Worm (Caenorhabditis elegans): Measurements from ENCODE around the gene F53A2.1.

Gene F53A2.1

DNA sequence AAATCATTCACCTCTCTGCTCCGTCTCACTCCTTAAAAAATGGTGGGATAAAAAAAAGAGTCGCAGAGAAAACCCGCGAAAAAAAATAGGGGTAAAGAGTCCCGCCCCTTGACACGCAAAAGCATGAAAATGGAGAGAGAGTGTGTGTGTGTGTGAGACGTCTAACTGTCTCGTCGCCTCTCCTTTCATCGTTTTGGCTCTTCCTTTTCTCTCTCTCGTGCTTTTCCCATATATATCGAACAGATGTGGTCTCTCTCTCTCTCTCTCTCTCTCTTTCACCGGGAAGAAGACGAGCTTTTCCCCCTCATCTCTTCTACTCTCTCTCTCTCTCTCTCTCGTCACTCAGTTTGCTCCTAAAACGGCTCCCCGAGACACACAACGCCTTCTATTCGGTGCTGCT is 48.9 kb downstream of the F53A2.1 start:
- TF ChIP-seq ceh-18 (tag; optimal IDR thresholded peaks at IDR 0.05) (peak; percentile 59), fkh-6 (tag; optimal IDR thresholded peaks at IDR 0.05) (peak; percentile 10), ceh-48 (tag; optimal IDR thresholded peaks at IDR 0.05) (peak; percentile 13), eyg-1 (tag; optimal IDR thresholded peaks at IDR 0.05) (no peak), tbx-2 (tag; optimal IDR thresholded peaks at IDR 0.05) (peak; percentile 76), ceh-24 (tag; optimal IDR thresholded peaks at IDR 0.05) (no peak), che-1 (tag; optimal IDR thresholded peaks at IDR 0.05) (no peak), C08G9.2 (tag; optimal IDR thresholded peaks at IDR 0.05) (no peak), ceh-45 (GFP tag; IDR thresholded peaks at IDR 0.05) (no peak), nfya-1 (tag; optimal IDR thresholded peaks at IDR 0.05) (peak; percentile 74), ceh-19 (GFP tag; optimal IDR thresholded peaks at IDR 0.05) (peak; percentile 47), sdc-2 (tag; optimal IDR thresholded peaks at IDR 0.05) (peak; percentile 3), hlh-30 (tag; optimal IDR thresholded peaks at IDR 0.05; ENCODE audit: insufficient read depth) (peak; percentile 31), npax-4 (tag; optimal IDR thresholded peaks at IDR 0.05) (no peak), ceh-14 (tag; optimal IDR thresholded peaks at IDR 0.05) (peak; percentile 40), lim-6 (tag; optimal IDR thresholded peaks at IDR 0.05) (no peak), ahr-1 (tag; optimal IDR thresholded peaks at IDR 0.05) (no peak), unc-3 (GFP tag; conservative IDR thresholded peaks at IDR 0.05) (no peak), unc-3 (tag; optimal IDR thresholded peaks at IDR 0.05) (no peak), zip-5 (tag; optimal IDR thresholded peaks at IDR 0.05) (no peak), hlh-6 (tag; optimal IDR thresholded peaks at IDR 0.05) (no peak), ceh-31 (tag; optimal IDR thresholded peaks at IDR 0.05) (peak; percentile 84), dve-1 (tag; optimal IDR thresholded peaks at IDR 0.05) (peak; percentile 39), ref-2 (tag; optimal IDR thresholded peaks at IDR 0.05) (peak; percentile 16), unc-42 (tag; optimal IDR thresholded peaks at IDR 0.05) (peak; percentile 78), unc-86 (tag; optimal IDR thresholded peaks at IDR 0.05) (no peak)

DNA sequence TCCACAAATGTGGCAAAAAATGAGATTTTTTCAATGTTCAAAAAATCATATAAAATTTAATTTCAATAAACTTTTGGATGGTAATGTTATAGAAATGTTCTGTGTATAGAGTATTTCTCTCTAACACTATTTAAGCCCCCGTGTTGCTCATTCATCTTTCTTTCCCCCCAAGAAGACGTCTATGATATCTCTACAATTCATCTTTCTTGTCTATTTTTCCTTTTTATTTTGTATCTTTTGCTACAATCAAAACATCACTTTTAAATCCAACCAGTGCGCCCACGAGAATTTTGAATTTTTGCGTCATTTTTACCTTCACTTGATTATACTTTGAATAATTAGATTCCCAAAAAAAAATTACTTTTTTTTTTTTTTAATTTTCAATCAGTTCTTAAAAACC is 51.9 kb downstream of the F53A2.1 start:
- no peak for TF ChIP-seq ceh-9 (tag; optimal IDR thresholded peaks at IDR 0.05)
- no peak for TF ChIP-seq sox-2 (GFP tag; IDR thresholded peaks at IDR 0.05)
- TF ChIP-seq hlh-6 (tag; optimal IDR thresholded peaks at IDR 0.05), result no peak
- TF ChIP-seq ztf-16 (tag; optimal IDR thresholded peaks at IDR 0.05), result no peak
- TF ChIP-seq hlh-8 (tag; optimal IDR thresholded peaks at IDR 0.05), result no peak
- TF ChIP-seq ceh-14 (tag; optimal IDR thresholded peaks at IDR 0.05), result no peak
- TF ChIP-seq T23F11.4 (GFP tag; optimal IDR thresholded peaks at IDR 0.05), result no peak
- no peak for TF ChIP-seq ceh-34 (tag; optimal IDR thresholded peaks at IDR 0.05)

DNA sequence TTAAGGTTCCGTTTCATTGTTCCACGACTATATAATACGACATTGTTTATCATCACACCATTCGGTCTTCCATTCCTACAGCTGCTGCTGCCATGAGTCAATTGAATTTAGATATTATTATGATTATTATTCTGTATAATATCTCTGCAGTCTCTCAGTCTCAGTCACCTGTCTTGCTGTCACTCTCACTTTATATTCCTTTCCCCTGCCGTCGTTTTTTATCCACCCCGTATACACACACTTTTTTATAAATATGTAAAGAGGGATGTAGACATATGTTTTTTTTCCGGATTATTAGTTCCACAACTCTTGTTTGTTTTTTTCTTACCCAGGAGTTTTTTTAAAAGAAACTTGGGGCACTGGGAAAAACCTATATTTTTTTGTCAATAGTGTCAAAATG is 52.4 kb downstream of the F53A2.1 start:
- TF ChIP-seq odd-2 (tag; optimal IDR thresholded peaks at IDR 0.05) (no peak), sdc-2 (tag; optimal IDR thresholded peaks at IDR 0.05) (peak; percentile 81)
